Worm (Caenorhabditis elegans): Measurements from ENCODE around the gene lin-29.

lin-29 gene

ce11 chrII:11967507-11968127 lies 32.5 kb upstream of the lin-29 start, which contains the start of gene W03C9.5:
Gene W03C9.5, minus strand, starts transcription at chrII:11967544.
- peak; percentile 73 for TF ChIP-seq him-1 (tag; optimal IDR thresholded peaks at IDR 0.05)
- peak; percentile 92 for TF ChIP-seq W03F9.2 (tag; optimal IDR thresholded peaks at IDR 0.05)
- TF ChIP-seq dao-5 (tag; optimal IDR thresholded peaks at IDR 0.05) = no peak

- TF ChIP-seq dao-5 (tag; optimal IDR thresholded peaks at IDR 0.05) (no peak), W03F9.2 (tag; optimal IDR thresholded peaks at IDR 0.05) (no peak), him-1 (tag; optimal IDR thresholded peaks at IDR 0.05) (no peak)
Observed at ce11 chrII:11966602-11967001, 31.5 kb upstream of the lin-29 start, which contains the start of gene rab-7. Gene rab-7, minus strand, starts transcription at chrII:11966931.

ce11 chrII:11964847-11965246 lies 29.7 kb upstream of the lin-29 start:
- no peak for TF ChIP-seq him-1 (tag; optimal IDR thresholded peaks at IDR 0.05)
- TF ChIP-seq W03F9.2 (tag; optimal IDR thresholded peaks at IDR 0.05) = no peak
- no peak for TF ChIP-seq dao-5 (tag; optimal IDR thresholded peaks at IDR 0.05)

- TF ChIP-seq him-1 (tag; optimal IDR thresholded peaks at IDR 0.05) (no peak), W03F9.2 (tag; optimal IDR thresholded peaks at IDR 0.05) (no peak), dao-5 (tag; optimal IDR thresholded peaks at IDR 0.05) (no peak)
Observed at ce11 chrII:11963132-11963630, 28.0 kb upstream of the lin-29 start.

- TF ChIP-seq him-1 (tag; optimal IDR thresholded peaks at IDR 0.05) (no peak), W03F9.2 (tag; optimal IDR thresholded peaks at IDR 0.05) (no peak), dao-5 (tag; optimal IDR thresholded peaks at IDR 0.05) (no peak)
Observed at ce11 chrII:11962083-11962482, 26.9 kb upstream of the lin-29 start, which contains the start of the genes W03C9.1 and W03C9.2. Gene W03C9.1, minus strand, starts transcription at chrII:11962128. Gene W03C9.2, plus strand, starts transcription at chrII:11962368.

- TF ChIP-seq him-1 (tag; optimal IDR thresholded peaks at IDR 0.05) (peak; percentile 82), dao-5 (tag; optimal IDR thresholded peaks at IDR 0.05) (peak; percentile 96), W03F9.2 (tag; optimal IDR thresholded peaks at IDR 0.05) (peak; percentile 31)
Observed at ce11 chrII:11960596-11961217, 25.6 kb upstream of the lin-29 start.

ce11 chrII:11958793-11959574 lies 23.8 kb upstream of the lin-29 start:
- no peak for TF ChIP-seq him-1 (tag; optimal IDR thresholded peaks at IDR 0.05)

- TF ChIP-seq W03F9.2 (tag; optimal IDR thresholded peaks at IDR 0.05) = no peak
- TF ChIP-seq him-1 (tag; optimal IDR thresholded peaks at IDR 0.05) = no peak
- no peak for TF ChIP-seq dao-5 (tag; optimal IDR thresholded peaks at IDR 0.05)
Observed at ce11 chrII:11954811-11955210, 19.7 kb upstream of the lin-29 start.

- TF ChIP-seq W03F9.2 (tag; optimal IDR thresholded peaks at IDR 0.05) = no peak
- no peak for TF ChIP-seq him-1 (tag; optimal IDR thresholded peaks at IDR 0.05)
- no peak for TF ChIP-seq dao-5 (tag; optimal IDR thresholded peaks at IDR 0.05)
Observed at ce11 chrII:11954208-11954607, 19.1 kb upstream of the lin-29 start, which contains the start of gene W03C9.6. Gene W03C9.6, plus strand, starts transcription at chrII:11954508.

- no peak for TF ChIP-seq W03F9.2 (tag; optimal IDR thresholded peaks at IDR 0.05)
- no peak for TF ChIP-seq him-1 (tag; optimal IDR thresholded peaks at IDR 0.05)
- no peak for TF ChIP-seq dao-5 (tag; optimal IDR thresholded peaks at IDR 0.05)
Observed at ce11 chrII:11952963-11953362, 17.8 kb upstream of the lin-29 start.

- TF ChIP-seq dao-5 (tag; optimal IDR thresholded peaks at IDR 0.05) (no peak), W03F9.2 (tag; optimal IDR thresholded peaks at IDR 0.05) (no peak), him-1 (tag; optimal IDR thresholded peaks at IDR 0.05) (no peak)
Observed at ce11 chrII:11948459-11948858, 13.3 kb upstream of the lin-29 start, which contains the start of gene W03C9.8. Gene W03C9.8, plus strand, starts transcription at chrII:11948759.

- TF ChIP-seq W03F9.2 (tag; optimal IDR thresholded peaks at IDR 0.05) (no peak), him-1 (tag; optimal IDR thresholded peaks at IDR 0.05) (no peak), dao-5 (tag; optimal IDR thresholded peaks at IDR 0.05) (no peak)
Observed at ce11 chrII:11936393-11936792, 1.2 kb upstream of the lin-29 start.

ce11 chrII:11930132-11930531 lies 5.0 kb downstream of the lin-29 start:
- TF ChIP-seq dao-5 (tag; optimal IDR thresholded peaks at IDR 0.05) (no peak), W03F9.2 (tag; optimal IDR thresholded peaks at IDR 0.05) (no peak), him-1 (tag; optimal IDR thresholded peaks at IDR 0.05) (no peak)

ce11 chrII:11928752-11929151 lies 6.4 kb downstream of the lin-29 start:
- no peak for TF ChIP-seq him-1 (tag; optimal IDR thresholded peaks at IDR 0.05)
- no peak for TF ChIP-seq dao-5 (tag; optimal IDR thresholded peaks at IDR 0.05)
- TF ChIP-seq W03F9.2 (tag; optimal IDR thresholded peaks at IDR 0.05) = no peak

All from whole organism, L4/young adult.